Fruit fly (Drosophila melanogaster) whole organism: ENCODE data around the gene mwh.
A peak's percentile ranks its signal among the peaks of the same experiment; 100 is the strongest.

Source experiments
- CG8478 ChIP-seq: fragments of >200 bp; optimal IDR thresholded peaks from 2 replicates; lab custom pipeline; 2018; ENCODE audit warnings: inconsistent platforms
- Dll ChIP-seq: fragments of >200 bp; optimal IDR thresholded peaks from 2 replicates; lab custom pipeline; 2017
- EcR ChIP-seq, 2 experiments: fragments of >200 bp; optimal IDR thresholded peaks; 2 replicates each; lab custom pipeline; 2017; ENCODE audit warnings: missing biosample characterization in 2 of 2, missing genetic modification characterization in 2 of 2, missing genetic modification reagents in 2 of 2
- pan ChIP-seq: fragments of >200 bp; optimal IDR thresholded peaks from 2 replicates; lab custom pipeline; 2017
- psq ChIP-seq: fragments of >200 bp; optimal IDR thresholded peaks from 2 replicates; lab custom pipeline; 2017
- usp ChIP-seq: fragments of >200 bp; optimal IDR thresholded peaks from 2 replicates; lab custom pipeline; 2017; ENCODE audit warnings: missing biosample characterization, missing genetic modification characterization, mixed read lengths

dm6 chr3L:1264998-1265397 lies 64.4 kb downstream of the mwh start:
- TF ChIP-seq EcR (GFP tag; optimal IDR thresholded peaks at IDR 0.05; lab: Kevin White, UChicago) (no peak), psq (lab: Kevin White, UChicago) (no peak), pan (lab: Kevin White, UChicago) (peak; percentile 57), Dll (lab: Kevin White, UChicago) (no peak), CG8478 (lab: Kevin White, UChicago) (no peak), usp (GFP tag; lab: Kevin White, UChicago) (no peak)
